Fruit fly (Drosophila melanogaster): ENCODE measurements around the gene Gcna.

DNA sequence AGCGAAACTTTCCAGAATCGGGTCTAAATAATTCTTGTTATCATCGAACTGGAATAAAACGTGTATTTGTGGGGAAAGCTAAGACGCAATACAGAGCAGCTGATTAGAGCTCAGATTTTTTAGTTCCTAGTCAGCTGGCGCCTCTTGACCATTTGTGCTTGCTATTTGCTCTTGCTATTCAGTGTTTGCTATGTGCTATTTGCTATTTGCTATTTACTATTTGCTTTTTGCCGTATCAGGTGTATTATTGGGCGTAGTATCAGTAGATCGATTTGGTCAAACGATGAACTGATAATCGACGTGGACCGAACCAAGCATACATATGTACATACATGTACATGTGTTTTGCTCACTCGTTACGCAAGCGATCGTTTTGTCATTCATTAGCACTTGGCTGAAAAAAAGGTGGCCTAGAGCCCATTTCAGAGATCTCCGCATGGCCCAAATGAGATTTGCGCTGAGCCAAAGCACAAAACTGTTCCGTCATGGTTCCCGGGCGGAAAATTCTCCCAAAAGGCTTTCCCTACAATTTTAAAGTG lies 20.2 kb downstream of the Gcna start:
- TF ChIP-seq kay (GFP tag; ENCODE audit: borderline replicate concordance) (peak; percentile 71), CG7045 (GFP tag; optimal IDR thresholded peaks at IDR 0.05) (peak; percentile 34)
